Worm (Caenorhabditis elegans) whole organism, young adult: ENCODE measurements around the gene C15B12.9.
A peak's percentile ranks its signal among the peaks of the same experiment; 100 is the strongest.

Experiments used
- B0035.1 ChIP-seq: sonication (generic microtip); optimal IDR thresholded peaks from 2 replicates; lab custom pipeline; 2016; ENCODE audit warnings: missing genetic modification characterization, mild to moderate bottlenecking, missing compliant biosample characterization, missing genotype, missing genetic modification reagents
- B0336.3 ChIP-seq: fragments of 200-800 bp; sonication (Bioruptor generic); IDR thresholded peaks from 2 replicates; pipeline ENCODE4 v1.3.6; 2022; ENCODE audit warnings: missing genetic modification characterization, missing compliant biosample characterization
- F57A8.1 ChIP-seq: fragments of 200-800 bp; sonication (Bioruptor generic); optimal IDR thresholded peaks from 2 replicates; lab custom pipeline; 2018; ENCODE audit warnings: mild to moderate bottlenecking, missing genetic modification characterization, moderate library complexity, missing compliant biosample characterization
- K11D2.4 ChIP-seq: fragments of 200-800 bp; sonication (Bioruptor generic); IDR thresholded peaks from 2 replicates; pipeline ENCODE4 v1.3.6; 2022; ENCODE audit warnings: missing genetic modification reagents, missing genetic modification characterization, missing compliant biosample characterization
- Y56A3A.18 ChIP-seq: fragments of 200-800 bp; sonication (Bioruptor generic); IDR thresholded peaks from 2 replicates; pipeline ENCODE4 v1.3.6; 2022; ENCODE audit warnings: missing genetic modification reagents, missing genetic modification characterization, missing compliant biosample characterization
- ZK185.1 ChIP-seq: sonication (generic microtip); optimal IDR thresholded peaks from 2 replicates; lab custom pipeline; 2016; ENCODE audit warnings: mild to moderate bottlenecking, missing genetic modification characterization, missing compliant biosample characterization; ENCODE audit not compliant: poor library complexity, severe bottlenecking
- akir-1 ChIP-seq: fragments of 200-800 bp; sonication (Bioruptor generic); optimal IDR thresholded peaks from 2 replicates; lab custom pipeline; 2018; ENCODE audit warnings: mild to moderate bottlenecking, missing genetic modification characterization, moderate library complexity, missing compliant biosample characterization
- aptf-3 ChIP-seq: fragments of 200-800 bp; sonication (Bioruptor generic); IDR thresholded peaks from 2 replicates; pipeline ENCODE4 v1.3.6; 2022; ENCODE audit warnings: missing genetic modification characterization, missing compliant biosample characterization
- bed-2 ChIP-seq: fragments of 200-800 bp; sonication (Bioruptor generic); IDR thresholded peaks from 2 replicates; pipeline ENCODE4 v1.3.6; 2022; ENCODE audit warnings: missing genetic modification reagents, missing genetic modification characterization, missing compliant biosample characterization
- cebp-1 ChIP-seq, 2 experiments: fragments of 200-800 bp in 1 of 2; sonication (Bioruptor generic) in 1 of 2; sonication (generic microtip) in 1 of 2; IDR thresholded peaks in 1 of 2; optimal IDR thresholded peaks in 1 of 2; 2 replicates each; pipeline versions ENCODE4 v1.3.6 to Lab custom; 2017 to 2022; ENCODE audit warnings: missing compliant biosample characterization in 2 of 2, missing genetic modification characterization in 2 of 2, mild to moderate bottlenecking in 1 of 2, missing genetic modification reagents in 1 of 2, moderate library complexity in 1 of 2
- dpff-1 ChIP-seq: sonication (generic microtip); optimal IDR thresholded peaks from 2 replicates; lab custom pipeline; 2017; ENCODE audit warnings: mild to moderate bottlenecking, missing genetic modification characterization, missing compliant biosample characterization
- egl-44 ChIP-seq: fragments of 200-800 bp; sonication (Bioruptor generic); IDR thresholded peaks from 2 replicates; pipeline ENCODE4 v1.3.6; 2022; ENCODE audit warnings: missing genetic modification reagents, missing genetic modification characterization, missing compliant biosample characterization
- ets-4 ChIP-seq: fragments of 200-800 bp; sonication (Bioruptor generic); optimal IDR thresholded peaks from 2 replicates; lab custom pipeline; 2018; ENCODE audit warnings: mild to moderate bottlenecking, missing genetic modification characterization, missing compliant biosample characterization
- hlh-26 ChIP-seq: fragments of 200-800 bp; sonication (Bioruptor generic); conservative IDR thresholded peaks from 2 replicates; pipeline ENCODE4 v1.3.6; 2022; ENCODE audit warnings: missing genetic modification reagents, missing genetic modification characterization, missing compliant biosample characterization
- hmg-1.2 ChIP-seq: fragments of 200-800 bp; sonication (Bioruptor generic); IDR thresholded peaks from 2 replicates; pipeline ENCODE4 v1.3.6; 2022; ENCODE audit warnings: missing genetic modification reagents, missing genetic modification characterization, missing compliant biosample characterization
- hrde-1 ChIP-seq: sonication (generic microtip); optimal IDR thresholded peaks from 2 replicates; lab custom pipeline; 2016; ENCODE audit warnings: missing genetic modification characterization, mild to moderate bottlenecking, missing compliant biosample characterization, moderate library complexity, missing genotype, missing genetic modification reagents, borderline replicate concordance
- let-607 ChIP-seq, 2 experiments: fragments of 200-800 bp in 1 of 2; sonication (Bioruptor generic) in 1 of 2; sonication (generic microtip) in 1 of 2; optimal IDR thresholded peaks; 2 replicates each; lab custom pipeline; 2016 to 2018; ENCODE audit warnings: mild to moderate bottlenecking in 2 of 2, missing compliant biosample characterization in 2 of 2, missing genetic modification characterization in 2 of 2, moderate library complexity in 2 of 2, missing genotype in 1 of 2
- lsl-1 ChIP-seq: fragments of 200-800 bp; sonication (Bioruptor generic); optimal IDR thresholded peaks from 2 replicates; lab custom pipeline; 2018; ENCODE audit warnings: mild to moderate bottlenecking, missing genetic modification characterization, moderate library complexity, missing compliant biosample characterization
- madf-10 ChIP-seq: sonication (generic microtip); optimal IDR thresholded peaks from 2 replicates; lab custom pipeline; 2016; ENCODE audit warnings: mild to moderate bottlenecking, missing genetic modification characterization, missing compliant biosample characterization
- madf-3 ChIP-seq: fragments of 200-800 bp; sonication (Bioruptor generic); IDR thresholded peaks from 2 replicates; pipeline ENCODE4 v1.3.6; 2022; ENCODE audit warnings: missing genetic modification reagents, missing genetic modification characterization, missing compliant biosample characterization
- nfya-2 ChIP-seq: fragments of 200-800 bp; sonication (Bioruptor generic); IDR thresholded peaks from 2 replicates; pipeline ENCODE4 v1.3.6; 2022; ENCODE audit warnings: missing genetic modification reagents, missing genetic modification characterization, missing compliant biosample characterization
- nhr-80 ChIP-seq: sonication (generic microtip); optimal IDR thresholded peaks from 2 replicates; lab custom pipeline; 2016; ENCODE audit warnings: missing genetic modification characterization, missing compliant biosample characterization
- pbrm-1 ChIP-seq: fragments of 200-800 bp; sonication (Bioruptor generic); IDR thresholded peaks from 2 replicates; pipeline ENCODE4 v1.3.6; 2022; ENCODE audit warnings: missing genetic modification reagents, missing genetic modification characterization, missing compliant biosample characterization
- snpc-3.4 ChIP-seq: sonication (generic microtip); optimal IDR thresholded peaks from 2 replicates; lab custom pipeline; 2017; ENCODE audit warnings: missing genetic modification characterization, mild to moderate bottlenecking, missing compliant biosample characterization, antibody characterized with exemption, moderate library complexity, missing genotype, missing genetic modification reagents
- somi-1 ChIP-seq: fragments of 200-800 bp; sonication (Bioruptor generic); optimal IDR thresholded peaks from 2 replicates; lab custom pipeline; 2018; ENCODE audit warnings: mild to moderate bottlenecking, missing genetic modification characterization, missing compliant biosample characterization
- unc-62 ChIP-seq: fragments of 150-350 bp; optimal IDR thresholded peaks from 2 replicates; lab custom pipeline; 2014; ENCODE audit warnings: missing biosample characterization, missing genetic modification reagents, missing genetic modification characterization
- ztf-18 ChIP-seq: sonication (generic microtip); optimal IDR thresholded peaks from 2 replicates; lab custom pipeline; 2016; ENCODE audit warnings: missing genotype, mild to moderate bottlenecking, missing genetic modification characterization, missing compliant biosample characterization
- ztf-6 ChIP-seq: fragments of 200-800 bp; sonication (Bioruptor generic); IDR thresholded peaks from 2 replicates; pipeline ENCODE4 v1.3.6; 2022; ENCODE audit warnings: missing genetic modification reagents, missing genetic modification characterization, missing compliant biosample characterization

The C15B12.9 gene

ce11 chrX:6505008-6505407 lies 36.4 kb downstream of the C15B12.9 start, which contains the start of gene cdf-1:
Gene cdf-1 (minus strand): TSS chrX:6505143.
- TF ChIP-seq nfya-2 (GFP tag; lab: Robert Waterston, UW) = no peak
- TF ChIP-seq ztf-18 (tag; lab: Kevin White, UChicago) = peak; percentile 80

ce11 chrX:6505662-6506061 lies 37.1 kb downstream of the C15B12.9 start, which contains the start of gene glr-8:
Gene glr-8 (plus strand): TSS chrX:6505980.
- TF ChIP-seq hmg-1.2 (GFP tag; lab: Robert Waterston, UW) (peak; percentile 49; the same call in 1 of the 2 replicates), ets-4 (GFP tag; lab: Kevin White, UChicago) (no peak), cebp-1 (GFP tag; IDR thresholded peaks at IDR 0.05; lab: Robert Waterston, UW) (no peak), cebp-1 (tag; optimal IDR thresholded peaks at IDR 0.05; lab: Kevin White, UChicago) (peak; percentile 69)

ce11 chrX:6507734-6508133 lies 39.1 kb downstream of the C15B12.9 start:
- TF ChIP-seq snpc-3.4 (no peak), aptf-3 (GFP tag; lab: Robert Waterston, UW) (no peak), egl-44 (no peak), F57A8.1 (GFP tag; lab: Kevin White, UChicago) (no peak), bed-2 (no peak), B0035.1 (tag; lab: Kevin White, UChicago) (no peak), ZK185.1 (tag; lab: Kevin White, UChicago) (no peak), B0336.3 (GFP tag; lab: Robert Waterston, UW) (no peak), ztf-6 (GFP tag; lab: Robert Waterston, UW) (no peak), K11D2.4 (GFP tag; lab: Robert Waterston, UW) (no peak), Y56A3A.18 (GFP tag; lab: Robert Waterston, UW) (no peak)

- TF ChIP-seq cebp-1 (GFP tag; IDR thresholded peaks at IDR 0.05; lab: Robert Waterston, UW) (no peak), cebp-1 (tag; optimal IDR thresholded peaks at IDR 0.05; lab: Kevin White, UChicago) (peak; percentile 14), pbrm-1 (GFP tag; lab: Robert Waterston, UW) (no peak)
Observed at ce11 chrX:6509813-6510212, 41.2 kb downstream of the C15B12.9 start.

DNA sequence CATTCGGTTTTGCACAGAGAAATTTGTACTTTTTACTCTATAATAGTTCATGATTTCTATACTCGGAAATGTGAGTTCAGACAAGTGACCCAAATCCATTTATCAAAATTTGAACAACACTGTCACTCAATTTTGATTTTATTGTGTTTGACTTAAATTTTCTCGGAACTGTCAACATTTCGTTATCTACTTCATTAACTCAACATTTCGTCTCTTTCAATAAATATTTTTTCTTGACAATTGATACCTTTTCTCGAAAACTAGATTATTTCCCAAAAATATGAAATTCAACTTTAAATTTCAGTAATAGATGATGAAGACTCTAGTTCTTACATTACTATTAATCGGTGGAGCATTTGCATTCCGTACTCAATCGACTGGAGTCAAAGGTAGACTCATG lies 42.0 kb downstream of the C15B12.9 start, which contains the start of gene ttr-36:
TSS of gene ttr-36 (plus strand) at position 301 of the 400 bp plus-strand sequence.
- TF ChIP-seq akir-1 (no peak), nhr-80 (tag; lab: Kevin White, UChicago) (peak; percentile 30)

DNA sequence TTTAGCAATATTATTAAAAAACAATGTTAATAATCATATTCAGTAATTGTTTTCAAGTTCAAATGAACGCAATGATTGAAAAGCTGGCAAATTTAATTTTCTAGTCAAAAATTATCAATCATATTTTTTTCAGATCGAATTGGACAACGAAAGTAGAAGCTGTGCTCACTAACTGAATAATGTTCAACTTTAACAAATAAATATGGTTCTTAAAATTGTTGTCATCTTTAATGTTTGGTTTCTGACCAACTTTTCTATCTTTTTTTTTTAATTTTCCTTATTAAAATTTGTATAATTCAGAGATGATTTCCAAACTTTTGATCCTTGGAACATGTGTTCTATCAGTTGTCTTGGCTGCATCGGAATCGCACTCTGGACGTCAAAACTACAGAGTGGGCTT lies 43.4 kb downstream of the C15B12.9 start, which contains the start of gene ttr-35:
TSS of gene ttr-35 (plus strand) at position 301 of the 400 bp plus-strand sequence.
- no peak for TF ChIP-seq somi-1

ce11 chrX:6514466-6514865 lies 45.9 kb downstream of the C15B12.9 start:
- TF ChIP-seq nhr-80 (tag; lab: Kevin White, UChicago) = peak; percentile 41
- peak in 1 of 2 experiments; percentile 41 for TF ChIP-seq let-607 (tag; optimal IDR thresholded peaks at IDR 0.05; lab: Kevin White, UChicago)
- TF ChIP-seq lsl-1 (GFP tag; lab: Kevin White, UChicago) = no peak

- TF ChIP-seq dpff-1 (tag; lab: Kevin White, UChicago) = no peak
- 0 out of 2 replicates have a peak, but pooled peaks have one; percentile 59 for TF ChIP-seq aptf-3 (GFP tag; lab: Robert Waterston, UW)
- TF ChIP-seq madf-10 (tag; lab: Kevin White, UChicago) = no peak
- TF ChIP-seq hlh-26 (GFP tag; lab: Robert Waterston, UW) = no peak
- 0 out of 2 replicates have a peak, but pooled peaks have one; percentile 38 for TF ChIP-seq madf-3 (GFP tag; lab: Robert Waterston, UW)
- no peak for TF ChIP-seq hrde-1 (tag; lab: Kevin White, UChicago)
- TF ChIP-seq unc-62 = no peak
Observed at ce11 chrX:6515267-6515666, 46.7 kb downstream of the C15B12.9 start.
